Worm (Caenorhabditis elegans) whole organism, late embryonic: ENCODE data around the gene Y60A3A.21.

Experiments
- ahr-1 ChIP-seq: sonication (generic microtip); optimal IDR thresholded peaks from 2 replicates; lab custom pipeline; 2016; ENCODE audit warnings: missing genetic modification characterization, missing compliant biosample characterization
- ceh-14 ChIP-seq: sonication (generic microtip); optimal IDR thresholded peaks from 2 replicates; lab custom pipeline; 2016; ENCODE audit warnings: missing genotype, missing genetic modification characterization, missing compliant biosample characterization
- ceh-2 ChIP-seq: sonication (generic microtip); optimal IDR thresholded peaks from 2 replicates; lab custom pipeline; 2016; ENCODE audit warnings: missing genotype, missing genetic modification characterization, missing compliant biosample characterization
- ceh-24 ChIP-seq: sonication (generic microtip); optimal IDR thresholded peaks from 2 replicates; lab custom pipeline; 2016; ENCODE audit warnings: mild to moderate bottlenecking, missing genetic modification characterization, missing compliant biosample characterization
- ceh-48 ChIP-seq: sonication (generic microtip); optimal IDR thresholded peaks from 2 replicates; lab custom pipeline; 2016; ENCODE audit warnings: missing genetic modification characterization, inconsistent platforms, missing compliant biosample characterization
- fax-1 ChIP-seq: sonication (generic microtip); optimal IDR thresholded peaks from 2 replicates; lab custom pipeline; 2016; ENCODE audit warnings: missing genotype, missing genetic modification characterization, missing compliant biosample characterization
- fkh-6 ChIP-seq: sonication (generic microtip); optimal IDR thresholded peaks from 2 replicates; lab custom pipeline; 2016; ENCODE audit warnings: missing genetic modification characterization, missing compliant biosample characterization
- hlh-13 ChIP-seq: fragments of 200-800 bp; sonication (Bioruptor generic); optimal IDR thresholded peaks from 2 replicates; lab custom pipeline; 2018; ENCODE audit warnings: mild to moderate bottlenecking, missing genetic modification characterization, missing compliant biosample characterization
- hlh-15 ChIP-seq: sonication (generic microtip); optimal IDR thresholded peaks from 2 replicates; lab custom pipeline; 2016; ENCODE audit warnings: missing genetic modification characterization, missing compliant biosample characterization
- npax-4 ChIP-seq: sonication (generic microtip); optimal IDR thresholded peaks from 2 replicates; lab custom pipeline; 2016; ENCODE audit warnings: missing genetic modification characterization, missing compliant biosample characterization
- pat-9 ChIP-seq: fragments of 200-800 bp; sonication (Bioruptor generic); optimal IDR thresholded peaks from 2 replicates; lab custom pipeline; 2018; ENCODE audit warnings: mild to moderate bottlenecking, missing genetic modification characterization, moderate library complexity, missing compliant biosample characterization
- pha-4 ChIP-seq: fragments of 150-350 bp; optimal IDR thresholded peaks from 2 replicates; lab custom pipeline; 2018; ENCODE audit warnings: missing biosample characterization, missing genetic modification reagents, missing genetic modification characterization
- pqm-1 ChIP-seq: sonication (generic microtip); optimal IDR thresholded peaks from 2 replicates; lab custom pipeline; 2016; ENCODE audit warnings: missing genetic modification characterization, missing compliant biosample characterization
- sdc-2 ChIP-seq: sonication (generic microtip); optimal IDR thresholded peaks from 2 replicates; lab custom pipeline; 2016; ENCODE audit warnings: missing genotype, missing genetic modification characterization, missing compliant biosample characterization
- sox-2 ChIP-seq: fragments of 200-800 bp; sonication (Bioruptor generic); IDR thresholded peaks from 2 replicates; pipeline ENCODE4 v1.3.6; 2022; ENCODE audit warnings: missing genetic modification reagents, missing genetic modification characterization, missing compliant biosample characterization
- unc-3 ChIP-seq, 2 experiments: fragments of 200-800 bp in 1 of 2; sonication (Bioruptor generic) in 1 of 2; sonication (generic microtip) in 1 of 2; conservative IDR thresholded peaks in 1 of 2; optimal IDR thresholded peaks in 1 of 2; 2 replicates each; pipeline versions ENCODE4 v1.3.6 to Lab custom; 2016 to 2022; ENCODE audit warnings: missing compliant biosample characterization in 2 of 2, missing genetic modification characterization in 2 of 2, missing genetic modification reagents in 1 of 2
- zip-5 ChIP-seq: sonication (generic microtip); optimal IDR thresholded peaks from 2 replicates; lab custom pipeline; 2016; ENCODE audit warnings: missing genetic modification characterization, missing compliant biosample characterization

Gene Y60A3A.21

DNA sequence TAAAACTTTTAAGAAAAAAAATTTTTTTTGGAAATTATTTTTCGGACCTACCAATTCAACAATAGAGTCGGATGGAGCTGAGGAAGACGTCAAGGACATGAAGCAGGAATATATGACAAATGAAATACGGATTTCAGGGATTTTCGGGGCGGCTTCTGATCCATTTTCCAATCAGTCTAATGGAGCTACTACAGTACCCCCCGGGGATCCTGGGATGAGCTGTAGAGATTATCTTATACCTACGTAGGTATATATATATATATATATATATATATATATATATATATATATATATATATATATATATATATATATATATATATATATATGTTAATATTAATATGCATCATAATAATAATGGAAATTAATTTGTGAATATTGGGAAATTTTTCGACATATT is 52.3 kb downstream of the Y60A3A.21 start, which contains the start of gene ttx-1:
TSS of gene ttx-1 (minus strand) at position 101 of the 400 bp plus-strand sequence.
- TF ChIP-seq ceh-14 (tag; lab: Kevin White, UChicago) (no peak), sox-2 (GFP tag; lab: Robert Waterston, UW) (no peak), zip-5 (tag; lab: Kevin White, UChicago) (no peak), ceh-2 (tag; lab: Kevin White, UChicago) (no peak), ahr-1 (no peak), ceh-24 (tag; lab: Kevin White, UChicago) (no peak), hlh-15 (tag; lab: Kevin White, UChicago) (no peak), hlh-13 (no peak), unc-3 (GFP tag; conservative IDR thresholded peaks at IDR 0.05; lab: Robert Waterston, UW) (no peak), unc-3 (tag; optimal IDR thresholded peaks at IDR 0.05; lab: Kevin White, UChicago) (no peak), pha-4 (tag; lab: Kevin White, UChicago) (no peak), pat-9 (tag; lab: Kevin White, UChicago) (no peak), npax-4 (no peak), ceh-48 (tag; lab: Kevin White, UChicago) (no peak), sdc-2 (no peak), fax-1 (no peak), pqm-1 (no peak), fkh-6 (tag; lab: Kevin White, UChicago) (no peak)
